Fruit fly (Drosophila melanogaster) whole organism, embryonic: ENCODE data around the gene CG33098.
A peak's percentile ranks its signal among the peaks of the same experiment; 100 is the strongest.

Experiments used
- Antp ChIP-seq: fragments of 200-800 bp; sonication (Bioruptor generic); optimal IDR thresholded peaks from 3 replicates; lab custom pipeline; 2016; ENCODE audit warnings: missing biosample characterization, missing genetic modification characterization
- CG1024 ChIP-seq: fragments of 200-800 bp; sonication (Bioruptor generic); IDR thresholded peaks from 2 replicates; pipeline ENCODE4 v1.3.6; 2022; ENCODE audit warnings: missing biosample characterization, missing genetic modification characterization
- CG10366 ChIP-seq: fragments of 200-800 bp; sonication (Bioruptor generic); IDR thresholded peaks from 2 replicates; pipeline ENCODE4 v1.3.6; 2022; ENCODE audit warnings: missing biosample characterization, missing genetic modification characterization
- CG11560 ChIP-seq: fragments of 200-800 bp; sonication (Bioruptor generic); IDR thresholded peaks from 3 replicates; pipeline ENCODE4 v1.3.6; 2022; ENCODE audit warnings: missing biosample characterization, missing genetic modification characterization
- CG11696 ChIP-seq: fragments of 200-800 bp; sonication (Bioruptor generic); IDR thresholded peaks from 2 replicates; pipeline ENCODE4 v1.3.6; 2022; ENCODE audit warnings: missing biosample characterization, missing genetic modification characterization
- CG12391 ChIP-seq: fragments of 200-800 bp; sonication (Bioruptor generic); optimal IDR thresholded peaks from 3 replicates; lab custom pipeline; 2018; ENCODE audit warnings: missing biosample characterization, mild to moderate bottlenecking, missing genetic modification characterization, moderate library complexity
- CG15601 ChIP-seq: fragments of 200-800 bp; sonication (Bioruptor generic); optimal IDR thresholded peaks from 3 replicates; lab custom pipeline; 2019; ENCODE audit warnings: missing biosample characterization, mild to moderate bottlenecking, missing genetic modification characterization, moderate library complexity
- CG17328 ChIP-seq: fragments of 200-800 bp; sonication (Bioruptor generic); IDR thresholded peaks from 2 replicates; pipeline ENCODE4 v1.3.6; 2022; ENCODE audit warnings: missing biosample characterization, missing genetic modification characterization
- CG18262 ChIP-seq: fragments of 200-800 bp; optimal IDR thresholded peaks from 3 replicates; lab custom pipeline; 2019; ENCODE audit warnings: missing biosample characterization, mild to moderate bottlenecking, missing genetic modification characterization, moderate library complexity
- CG2120 ChIP-seq: fragments of 200-800 bp; sonication (Bioruptor generic); optimal IDR thresholded peaks from 3 replicates; lab custom pipeline; 2016; ENCODE audit warnings: missing biosample characterization, missing genetic modification characterization
- CG3726 ChIP-seq: fragments of 200-800 bp; sonication (Bioruptor generic); IDR thresholded peaks from 3 replicates; pipeline ENCODE4, ENCODE4 v1.3.6; 2022; ENCODE audit warnings: missing biosample characterization, missing genetic modification characterization
- CG4282 ChIP-seq: fragments of 200-800 bp; sonication (Bioruptor generic); optimal IDR thresholded peaks from 2 replicates; lab custom pipeline; 2016; ENCODE audit warnings: missing biosample characterization, missing genetic modification characterization
- CG43689 ChIP-seq: fragments of 200-800 bp; sonication (Bioruptor generic); IDR thresholded peaks from 2 replicates; pipeline ENCODE4 v1.3.6; 2022; ENCODE audit warnings: missing biosample characterization, missing genetic modification characterization
- CG5245 ChIP-seq: fragments of 200-800 bp; sonication (Bioruptor generic); optimal IDR thresholded peaks from 3 replicates; lab custom pipeline; 2016; ENCODE audit warnings: missing biosample characterization, missing genetic modification characterization
- CG6254 ChIP-seq: fragments of 200-800 bp; sonication (Bioruptor generic); optimal IDR thresholded peaks from 3 replicates; lab custom pipeline; 2017; ENCODE audit warnings: mild to moderate bottlenecking, missing biosample characterization, missing genetic modification reagents, missing genetic modification characterization
- CG6683 ChIP-seq: fragments of 200-800 bp; sonication (Bioruptor generic); optimal IDR thresholded peaks from 2 replicates; lab custom pipeline; 2017; ENCODE audit warnings: missing biosample characterization, mild to moderate bottlenecking, missing genetic modification characterization, missing genetic modification reagents
- CG6854 ChIP-seq: fragments of 200-800 bp; sonication (Bioruptor generic); optimal IDR thresholded peaks from 3 replicates; lab custom pipeline; 2017; ENCODE audit warnings: missing biosample characterization, mild to moderate bottlenecking, missing genetic modification characterization
- CG7839 ChIP-seq: fragments of 200-800 bp; sonication (Bioruptor generic); optimal IDR thresholded peaks from 3 replicates; lab custom pipeline; 2018; ENCODE audit warnings: missing biosample characterization, mild to moderate bottlenecking, missing genetic modification characterization, moderate library complexity
- CG7928 ChIP-seq: fragments of 200-800 bp; sonication (Bioruptor generic); optimal IDR thresholded peaks from 2 replicates; lab custom pipeline; 2017; ENCODE audit warnings: missing biosample characterization, mild to moderate bottlenecking, missing genetic modification characterization
- CG8089 ChIP-seq: fragments of 200-800 bp; sonication (Bioruptor generic); optimal IDR thresholded peaks from 3 replicates; lab custom pipeline; 2016; ENCODE audit warnings: missing biosample characterization, missing genetic modification characterization
- CG8765 ChIP-seq: fragments of 200-800 bp; sonication (Bioruptor generic); IDR thresholded peaks from 2 replicates; pipeline ENCODE4 v1.3.6; 2022; ENCODE audit warnings: missing biosample characterization, missing genetic modification characterization
- ERR ChIP-seq: fragments of 200-800 bp; sonication (Bioruptor generic); optimal IDR thresholded peaks from 2 replicates; lab custom pipeline; 2016; ENCODE audit warnings: missing biosample characterization, missing genetic modification characterization
- Hmr ChIP-seq: fragments of 200-800 bp; sonication (Bioruptor generic); optimal IDR thresholded peaks from 3 replicates; lab custom pipeline; 2017; ENCODE audit warnings: mild to moderate bottlenecking, missing biosample characterization, missing genetic modification reagents, missing genetic modification characterization
- Lim3 ChIP-seq: fragments of 200-800 bp; sonication (Bioruptor generic); IDR thresholded peaks from 2 replicates; pipeline ENCODE4 v1.3.6; 2022; ENCODE audit warnings: missing biosample characterization, missing genetic modification characterization
- MESR4 ChIP-seq: fragments of 200-800 bp; sonication (Bioruptor generic); optimal IDR thresholded peaks from 2 replicates; lab custom pipeline; 2018; ENCODE audit warnings: missing biosample characterization, mild to moderate bottlenecking, missing genetic modification characterization, moderate library complexity
- NC2β ChIP-seq: fragments of 200-800 bp; sonication (Bioruptor generic); optimal IDR thresholded peaks from 2 replicates; lab custom pipeline; 2016; ENCODE audit warnings: missing biosample characterization, missing genetic modification characterization
- Sry-β ChIP-seq: fragments of 200-800 bp; sonication (Bioruptor generic); optimal IDR thresholded peaks from 2 replicates; lab custom pipeline; 2018; ENCODE audit warnings: missing biosample characterization, mild to moderate bottlenecking, missing genetic modification characterization, moderate library complexity
- Xrp1 ChIP-seq: fragments of 200-800 bp; sonication (Bioruptor generic); IDR thresholded peaks from 2 replicates; pipeline ENCODE4 v1.3.6; 2022; ENCODE audit warnings: missing biosample characterization, missing genetic modification characterization
- al ChIP-seq: fragments of 200-800 bp; sonication (Bioruptor generic); IDR thresholded peaks from 2 replicates; pipeline ENCODE4 v1.3.6; 2022; ENCODE audit warnings: missing biosample characterization, missing genetic modification characterization
- disco-r ChIP-seq: fragments of 200-800 bp; sonication (Bioruptor generic); optimal IDR thresholded peaks from 2 replicates; lab custom pipeline; 2016; ENCODE audit warnings: missing biosample characterization, missing genetic modification characterization
- en ChIP-seq: fragments of 200-800 bp; sonication (Bioruptor generic); optimal IDR thresholded peaks from 2 replicates; lab custom pipeline; 2016; ENCODE audit warnings: missing biosample characterization, missing genetic modification characterization
- fd96Cb ChIP-seq: fragments of 200-800 bp; sonication (Bioruptor generic); optimal IDR thresholded peaks from 2 replicates; lab custom pipeline; 2018; ENCODE audit warnings: missing biosample characterization, mild to moderate bottlenecking, missing genetic modification characterization, moderate library complexity
- gfzf ChIP-seq: fragments of 200-800 bp; sonication (Bioruptor generic); optimal IDR thresholded peaks from 2 replicates; lab custom pipeline; 2016; ENCODE audit warnings: missing biosample characterization, mild to moderate bottlenecking, missing genetic modification characterization, moderate library complexity
- grau ChIP-seq: fragments of 200-800 bp; optimal IDR thresholded peaks from 3 replicates; lab custom pipeline; 2019; ENCODE audit warnings: missing biosample characterization, mild to moderate bottlenecking, missing genetic modification characterization, moderate library complexity
- h ChIP-seq: fragments of >200 bp; optimal IDR thresholded peaks from 2 replicates; lab custom pipeline; 2017
- hth ChIP-seq: fragments of >200 bp; optimal IDR thresholded peaks from 2 replicates; lab custom pipeline; 2017; ENCODE audit warnings: inconsistent platforms
- jing ChIP-seq: fragments of 200-800 bp; sonication (Bioruptor generic); optimal IDR thresholded peaks from 2 replicates; lab custom pipeline; 2018; ENCODE audit warnings: missing biosample characterization, mild to moderate bottlenecking, missing genetic modification characterization
- kah ChIP-seq: fragments of 200-800 bp; sonication (Bioruptor generic); optimal IDR thresholded peaks from 2 replicates; lab custom pipeline; 2018; ENCODE audit warnings: missing biosample characterization, mild to moderate bottlenecking, missing genetic modification characterization
- lola ChIP-seq, 3 experiments: fragments of >200 bp in 2 of 3; fragments of 200-800 bp in 1 of 3; sonication (Bioruptor generic) in 1 of 3; optimal IDR thresholded peaks; 2 replicates each; lab custom pipeline; 2017 to 2019; ENCODE audit warnings: missing biosample characterization in 3 of 3, missing genetic modification characterization in 3 of 3, mild to moderate bottlenecking in 1 of 3, moderate library complexity in 1 of 3
- nom ChIP-seq: fragments of 200-800 bp; sonication (Bioruptor generic); optimal IDR thresholded peaks from 2 replicates; lab custom pipeline; 2017; ENCODE audit warnings: missing biosample characterization, missing genetic modification characterization, mild to moderate bottlenecking, moderate library complexity, missing genetic modification reagents
- pan ChIP-seq, 4 experiments: fragments of >200 bp in 3 of 4; fragments of 200-800 bp in 1 of 4; sonication (Bioruptor generic) in 1 of 4; optimal IDR thresholded peaks in 3 of 4; IDR thresholded peaks in 1 of 4; 2 replicates each; pipeline versions ENCODE4 v1.3.6 to Lab custom; 2017 to 2022; ENCODE audit warnings: missing biosample characterization in 2 of 4, missing genetic modification characterization in 2 of 4, mixed read lengths in 1 of 4
- pb ChIP-seq: fragments of 200-800 bp; sonication (Bioruptor generic); optimal IDR thresholded peaks from 3 replicates; lab custom pipeline; 2016; ENCODE audit warnings: missing biosample characterization, missing genetic modification characterization
- psq ChIP-seq: fragments of 200-800 bp; sonication (Bioruptor generic); optimal IDR thresholded peaks from 2 replicates; lab custom pipeline; 2017; ENCODE audit warnings: missing biosample characterization, missing genetic modification characterization
- ranshi ChIP-seq: fragments of 200-800 bp; sonication (Bioruptor generic); IDR thresholded peaks from 2 replicates; pipeline ENCODE4 v1.3.6; 2022; ENCODE audit warnings: missing biosample characterization, missing genetic modification characterization
- sc ChIP-seq, 3 experiments: fragments of >200 bp in 2 of 3; fragments of 200-800 bp in 1 of 3; sonication (Bioruptor generic) in 1 of 3; optimal IDR thresholded peaks; 2 replicates in 2 of 3; 3 replicates in 1 of 3; lab custom pipeline; 2017; ENCODE audit warnings: mild to moderate bottlenecking in 1 of 3, missing biosample characterization in 1 of 3, missing genetic modification characterization in 1 of 3, missing genetic modification reagents in 1 of 3
- sens ChIP-seq: fragments of 200-800 bp; sonication (Bioruptor generic); peaks from one replicate; lab custom pipeline; 2016; ENCODE audit warnings: missing biosample characterization, missing genetic modification characterization
- sisA ChIP-seq: fragments of 200-800 bp; sonication (Bioruptor generic); IDR thresholded peaks from 2 replicates; pipeline ENCODE4 v1.3.6; 2022; ENCODE audit warnings: missing biosample characterization, missing genetic modification characterization
- tio ChIP-seq: fragments of 200-800 bp; sonication (Bioruptor generic); optimal IDR thresholded peaks from 2 replicates; lab custom pipeline; 2017; ENCODE audit warnings: missing biosample characterization, missing genetic modification characterization, inconsistent platforms
- trh ChIP-seq: fragments of 200-800 bp; sonication (Bioruptor generic); optimal IDR thresholded peaks from 2 replicates; lab custom pipeline; 2016; ENCODE audit warnings: missing biosample characterization, missing genetic modification characterization
- vvl ChIP-seq: fragments of 200-800 bp; sonication (Bioruptor generic); IDR thresholded peaks from 2 replicates; pipeline ENCODE4 v1.3.6; 2022; ENCODE audit warnings: missing biosample characterization, missing genetic modification characterization
- zen ChIP-seq: fragments of 200-800 bp; sonication (Bioruptor generic); optimal IDR thresholded peaks from 3 replicates; lab custom pipeline; 2018; ENCODE audit warnings: missing biosample characterization, mild to moderate bottlenecking, missing genetic modification characterization, moderate library complexity

Gene CG33098

DNA sequence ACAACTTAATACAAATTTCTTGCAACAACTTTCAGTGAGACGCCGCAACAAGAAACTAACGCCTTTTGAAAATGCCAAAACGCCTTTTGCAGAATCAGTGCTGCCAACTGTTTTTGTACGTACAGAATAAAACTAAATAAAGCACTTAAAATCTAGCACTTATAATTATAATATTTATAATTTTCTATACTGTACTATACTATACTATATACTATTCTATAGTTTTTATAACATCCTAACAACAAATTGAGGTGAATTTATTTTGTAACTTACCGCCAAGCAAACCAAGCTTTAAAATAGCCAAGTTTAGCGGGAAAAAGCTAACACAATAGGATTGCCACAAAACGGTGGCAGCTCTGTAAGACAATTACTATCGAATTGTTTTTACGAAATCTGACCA, 46.8 kb downstream of the CG33098 start, which contains the start of the genes Aos1 and Srlp (continued):
- TF ChIP-seq CG7928 (GFP tag; lab: Kevin White, UChicago): no peak
- TF ChIP-seq gfzf (GFP tag; lab: Kevin White, UChicago): peak; percentile 74
- TF ChIP-seq CG1024 (GFP tag; lab: Robert Waterston, UW): no peak
- no peak for TF ChIP-seq Hmr (GFP tag; lab: Kevin White, UChicago)
- no peak for TF ChIP-seq CG4282 (GFP tag; lab: Kevin White, UChicago)
- peak; percentile 42 for TF ChIP-seq CG2120 (GFP tag; lab: Kevin White, UChicago)
- no peak for TF ChIP-seq NC2β (GFP tag; lab: Kevin White, UChicago)
- no peak for TF ChIP-seq CG43689 (GFP tag; lab: Robert Waterston, UW)
- TF ChIP-seq Xrp1 (GFP tag; lab: Robert Waterston, UW): peak; percentile 31; the same call in 1 of the 2 replicates
- no peak for TF ChIP-seq h (lab: Kevin White, UChicago)
- no peak for TF ChIP-seq disco-r (GFP tag; lab: Kevin White, UChicago)
- TF ChIP-seq CG8089 (GFP tag; lab: Kevin White, UChicago): no peak
- peak; percentile 71 for TF ChIP-seq grau (tag; lab: Kevin White, UChicago)
- no peak for TF ChIP-seq jing (GFP tag; lab: Kevin White, UChicago)
- TF ChIP-seq ranshi (GFP tag; lab: Robert Waterston, UW): no peak
- TF ChIP-seq CG8765: no peak
- no peak for TF ChIP-seq en (GFP tag; lab: Kevin White, UChicago)
- no peak for TF ChIP-seq Lim3
- TF ChIP-seq CG17328 (GFP tag; lab: Robert Waterston, UW): 0 out of 2 replicates have a peak, but pooled peaks have one; percentile 30
- TF ChIP-seq CG11696 (GFP tag; lab: Robert Waterston, UW): no peak
- TF ChIP-seq sens (GFP tag; lab: Kevin White, UChicago): peak; percentile 67
- no peak for TF ChIP-seq CG6254
- peak; percentile 3 for TF ChIP-seq CG6683 (GFP tag; lab: Kevin White, UChicago)
- no peak for TF ChIP-seq CG7839 (tag; lab: Kevin White, UChicago)
- no peak for TF ChIP-seq trh
- no peak for TF ChIP-seq pb
- peak; percentile 63 for TF ChIP-seq CG5245
- peak; percentile 27 for TF ChIP-seq kah (GFP tag; lab: Kevin White, UChicago)
- TF ChIP-seq nom (GFP tag; lab: Kevin White, UChicago): peak; percentile 43
- TF ChIP-seq sisA (GFP tag; lab: Robert Waterston, UW): no peak
- no peak for TF ChIP-seq psq (GFP tag; lab: Kevin White, UChicago)
- TF ChIP-seq CG3726: no peak
- TF ChIP-seq CG12391 (tag; lab: Kevin White, UChicago): peak; percentile 81
- TF ChIP-seq CG15601 (tag; lab: Kevin White, UChicago): peak; percentile 58
- TF ChIP-seq al: peak; percentile 43
- peak in 1 of 3 experiments; percentile 56 for TF ChIP-seq lola (GFP tag; optimal IDR thresholded peaks at IDR 0.05; lab: Kevin White, UChicago)
- TF ChIP-seq CG11560 (tag; lab: Robert Waterston, UW): no peak
- no peak for TF ChIP-seq ERR
- peak; percentile 63 for TF ChIP-seq zen (tag; lab: Kevin White, UChicago)
- TF ChIP-seq MESR4: no peak
- peak; percentile 23 for TF ChIP-seq fd96Cb (tag; lab: Kevin White, UChicago)
- no peak for TF ChIP-seq CG10366
- no peak for TF ChIP-seq CG6854 (GFP tag; lab: Kevin White, UChicago)
- no peak for TF ChIP-seq pan (optimal IDR thresholded peaks at IDR 0.05; lab: Kevin White, UChicago)
- no peak for TF ChIP-seq pan (GFP tag; optimal IDR thresholded peaks at IDR 0.05 in 1 of 2, IDR thresholded peaks at IDR 0.05 in 1 of 2)
- no peak for TF ChIP-seq sc (optimal IDR thresholded peaks at IDR 0.05; lab: Kevin White, UChicago)
- TF ChIP-seq sc (GFP tag; optimal IDR thresholded peaks at IDR 0.05; lab: Kevin White, UChicago): peak; percentile 1
- TF ChIP-seq hth (lab: Kevin White, UChicago): no peak
- no peak for TF ChIP-seq tio
- TF ChIP-seq Antp (GFP tag; lab: Kevin White, UChicago): no peak
- TF ChIP-seq Sry-β (GFP tag; lab: Kevin White, UChicago): peak; percentile 98
- TF ChIP-seq CG18262 (tag; lab: Kevin White, UChicago): peak; percentile 66
- no peak for TF ChIP-seq vvl
